Fruit fly (Drosophila melanogaster): ENCODE measurements around the gene CG10657.

CG10657 gene

dm6 chr3L:12456916-12457662, 39.9 kb downstream of the CG10657 start (continued):
- TF ChIP-seq lmd (GFP tag; IDR thresholded peaks at IDR 0.05) (peak; percentile 62), dm (GFP tag; optimal IDR thresholded peaks at IDR 0.05) (peak; percentile 17), CG10959 (GFP tag; IDR thresholded peaks at IDR 0.05) (peak; percentile 55; the same call in 1 of the 2 replicates), ase (GFP tag; IDR thresholded peaks at IDR 0.05) (peak; percentile 24; the same call in 1 of the 3 replicates), pfk (GFP tag; optimal IDR thresholded peaks at IDR 0.05) (no peak), slp2 (GFP tag; optimal IDR thresholded peaks at IDR 0.05) (peak; percentile 16), unpg (GFP tag; optimal IDR thresholded peaks at IDR 0.05) (peak; percentile 84), Spps (tag; optimal IDR thresholded peaks at IDR 0.05) (peak; percentile 91), Pdp1 (GFP tag; optimal IDR thresholded peaks at IDR 0.05) (peak; percentile 42 to 54), CG12155 (GFP tag; optimal IDR thresholded peaks at IDR 0.05) (peak; percentile 60), Blimp-1 (GFP tag; optimal IDR thresholded peaks at IDR 0.05) (peak; percentile 88)

- no peak for TF ChIP-seq sug (tag; optimal IDR thresholded peaks at IDR 0.05)
- no peak for TF ChIP-seq CG30431 (GFP tag; optimal IDR thresholded peaks at IDR 0.05)
- no peak for TF ChIP-seq CG3847 (GFP tag; IDR thresholded peaks at IDR 0.05)
- no peak for TF ChIP-seq emc (GFP tag; optimal IDR thresholded peaks at IDR 0.05)
- no peak for TF ChIP-seq her (GFP tag; optimal IDR thresholded peaks at IDR 0.05)
- no peak for TF ChIP-seq Side (GFP tag; optimal IDR thresholded peaks at IDR 0.05)
- TF ChIP-seq bigmax (GFP tag; optimal IDR thresholded peaks at IDR 0.05): no peak
- no peak for TF ChIP-seq CG7928 (GFP tag; optimal IDR thresholded peaks at IDR 0.05)
- no peak for TF ChIP-seq Sin3A (optimal IDR thresholded peaks at IDR 0.05)
- TF ChIP-seq fd96Cb (tag; optimal IDR thresholded peaks at IDR 0.05): no peak
- no peak for TF ChIP-seq dpn (GFP tag; optimal IDR thresholded peaks at IDR 0.05)
- TF ChIP-seq Atf3 (GFP tag; optimal IDR thresholded peaks at IDR 0.05): no peak
- no peak for TF ChIP-seq Atf-2 (GFP tag; optimal IDR thresholded peaks at IDR 0.05)
These were observed 42.0 kb downstream of the CG10657 start for dm6 chr3L:12455034-12455433.

- peak; percentile 53 for TF ChIP-seq CG9727 (GFP tag; optimal IDR thresholded peaks at IDR 0.05)
- no peak for TF ChIP-seq chn (GFP tag; optimal IDR thresholded peaks at IDR 0.05)
- no peak for TF ChIP-seq CG1233 (GFP tag; optimal IDR thresholded peaks at IDR 0.05)
- TF ChIP-seq gem (tag; optimal IDR thresholded peaks at IDR 0.05): peak; percentile 31
- TF ChIP-seq CG14710 (tag; optimal IDR thresholded peaks at IDR 0.05): peak; percentile 16
- TF ChIP-seq TFAM (GFP tag; optimal IDR thresholded peaks at IDR 0.05): no peak
- peak; percentile 8 for TF ChIP-seq fd102C (GFP tag; optimal IDR thresholded peaks at IDR 0.05)
- TF ChIP-seq CG17829 (tag; optimal IDR thresholded peaks at IDR 0.05): peak; percentile 12
- no peak for TF ChIP-seq Gug (GFP tag; IDR thresholded peaks at IDR 0.05)
- no peak for TF ChIP-seq Sox102F (GFP tag; optimal IDR thresholded peaks at IDR 0.05)
- peak; percentile 59 for TF ChIP-seq dmrt11E (tag; optimal IDR thresholded peaks at IDR 0.05)
- no peak for TF ChIP-seq Stat92E (GFP tag; optimal IDR thresholded peaks at IDR 0.05)
- no peak for TF ChIP-seq Med (GFP tag)
- no peak for TF ChIP-seq CG17328 (GFP tag; IDR thresholded peaks at IDR 0.05)
- TF ChIP-seq hb (GFP tag; IDR thresholded peaks at IDR 0.05; ENCODE audit: partially characterized antibody): no peak
- TF ChIP-seq CG18262 (tag; optimal IDR thresholded peaks at IDR 0.05): peak; percentile 30
- TF ChIP-seq kah (GFP tag; optimal IDR thresholded peaks at IDR 0.05): no peak
- no peak for TF ChIP-seq her (GFP tag; optimal IDR thresholded peaks at IDR 0.05)
- no peak for TF ChIP-seq B-H2 (GFP tag; optimal IDR thresholded peaks at IDR 0.05)
- TF ChIP-seq CG3995 (GFP tag; optimal IDR thresholded peaks at IDR 0.05): no peak
- TF ChIP-seq tll (GFP tag; optimal IDR thresholded peaks at IDR 0.05): no peak
- TF ChIP-seq CG10543 (GFP tag; optimal IDR thresholded peaks at IDR 0.05): no peak
- TF ChIP-seq CG8944 (GFP tag; optimal IDR thresholded peaks at IDR 0.05): no peak
- peak; percentile 42 for TF ChIP-seq CG10979 (tag; optimal IDR thresholded peaks at IDR 0.05)
- TF ChIP-seq CTCF (GFP tag; optimal IDR thresholded peaks at IDR 0.05): no peak
These were observed 43.5 kb downstream of the CG10657 start for dm6 chr3L:12453529-12453928.

Data from whole organism, embryonic.